Fruit fly (Drosophila melanogaster): ENCODE data around the gene CG31886.

dm6 chr2L:8993650-8994441, 35.0 kb upstream of the CG31886 start, which contains the start of gene CG17906:
- TF ChIP-seq CG17806 (tag; optimal IDR thresholded peaks at IDR 0.05) = no peak
- no peak for TF ChIP-seq CG32121 (GFP tag; IDR thresholded peaks at IDR 0.05)
- TF ChIP-seq Pif1B (GFP tag; optimal IDR thresholded peaks at IDR 0.05) = no peak
- no peak for TF ChIP-seq CG12605 (GFP tag; IDR thresholded peaks at IDR 0.05)
- no peak for TF ChIP-seq CG10348 (GFP tag; IDR thresholded peaks at IDR 0.05)
- TF ChIP-seq CG8159 (tag; optimal IDR thresholded peaks at IDR 0.05) = no peak
- TF ChIP-seq CG34367 (tag; optimal IDR thresholded peaks at IDR 0.05) = no peak
- TF ChIP-seq Ets98B (GFP tag; IDR thresholded peaks at IDR 0.05) = no peak
- no peak for TF ChIP-seq CG13204 (GFP tag; optimal IDR thresholded peaks at IDR 0.05)
- TF ChIP-seq D1 (tag; optimal IDR thresholded peaks at IDR 0.05) = no peak
- no peak for TF ChIP-seq gl (tag; optimal IDR thresholded peaks at IDR 0.05)

All from whole organism, pupa.